Fruit fly (Drosophila melanogaster) Kc167 (cell line): ENCODE results near the gene CG6972.

Experiments used
- Myc ChIP-seq: fragments of >200 bp; optimal IDR thresholded peaks from 2 replicates; lab custom pipeline; 2017; ENCODE audit warnings: missing external identifiers
- Sin3A ChIP-seq: fragments of >200 bp; optimal IDR thresholded peaks from 2 replicates; lab custom pipeline; 2018; ENCODE audit warnings: missing external identifiers
- h ChIP-seq: fragments of >200 bp; optimal IDR thresholded peaks from 3 replicates; lab custom pipeline; 2018; ENCODE audit warnings: missing external identifiers
- insv ChIP-seq: fragments of >200 bp; optimal IDR thresholded peaks from 3 replicates; lab custom pipeline; 2018; ENCODE audit warnings: missing external identifiers
- psq ChIP-seq: fragments of >200 bp; optimal IDR thresholded peaks from 2 replicates; lab custom pipeline; 2017; ENCODE audit warnings: missing external identifiers
- ttk ChIP-seq: sonication (Bioruptor generic); optimal IDR thresholded peaks from 2 replicates; lab custom pipeline; 2017; ENCODE audit warnings: missing external identifiers

Gene CG6972

dm6 chr3R:22701793-22702192 lies at the start of gene CG6972, which contains the start of gene CCAP:
Gene CG6972 (plus strand): TSS chr3R:22702007.
Gene CCAP (minus strand): TSS chr3R:22702084.
- no peak for TF ChIP-seq Sin3A (lab: Kevin White, UChicago)
- no peak for TF ChIP-seq psq (lab: Kevin White, UChicago)
- no peak for TF ChIP-seq ttk (lab: Kevin White, UChicago)
- TF ChIP-seq h (lab: Kevin White, UChicago) = no peak
- no peak for TF ChIP-seq insv (lab: Kevin White, UChicago)
- TF ChIP-seq Myc (lab: Kevin White, UChicago) = no peak

DNA sequence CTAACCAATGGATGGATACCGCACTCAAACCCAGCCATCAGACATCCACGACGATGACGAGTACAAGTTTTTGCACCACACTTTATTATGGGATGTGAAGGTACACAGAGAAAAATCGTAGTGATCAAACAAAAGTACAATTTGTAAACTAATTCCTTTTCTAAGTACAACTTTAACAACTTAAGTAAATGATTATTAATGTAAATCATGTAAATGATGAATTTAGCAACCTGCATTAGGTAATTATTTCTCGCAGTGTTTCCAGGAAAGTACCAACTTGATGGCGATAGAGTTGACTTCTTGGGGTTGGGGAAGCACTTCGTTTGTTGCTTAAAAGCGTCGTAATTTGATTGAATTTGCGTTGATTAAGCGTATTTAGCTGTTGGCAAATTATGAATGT lies 38.7 kb upstream of the CG6972 start:
- no peak for TF ChIP-seq h (lab: Kevin White, UChicago)
- no peak for TF ChIP-seq Sin3A (lab: Kevin White, UChicago)
- no peak for TF ChIP-seq insv (lab: Kevin White, UChicago)
- no peak for TF ChIP-seq ttk (lab: Kevin White, UChicago)
- no peak for TF ChIP-seq Myc (lab: Kevin White, UChicago)
- TF ChIP-seq psq (lab: Kevin White, UChicago) = no peak

- TF ChIP-seq psq (lab: Kevin White, UChicago) = no peak
- no peak for TF ChIP-seq insv (lab: Kevin White, UChicago)
- no peak for TF ChIP-seq ttk (lab: Kevin White, UChicago)
Measured at dm6 chr3R:22664274-22664673, 37.5 kb upstream of the CG6972 start.

DNA sequence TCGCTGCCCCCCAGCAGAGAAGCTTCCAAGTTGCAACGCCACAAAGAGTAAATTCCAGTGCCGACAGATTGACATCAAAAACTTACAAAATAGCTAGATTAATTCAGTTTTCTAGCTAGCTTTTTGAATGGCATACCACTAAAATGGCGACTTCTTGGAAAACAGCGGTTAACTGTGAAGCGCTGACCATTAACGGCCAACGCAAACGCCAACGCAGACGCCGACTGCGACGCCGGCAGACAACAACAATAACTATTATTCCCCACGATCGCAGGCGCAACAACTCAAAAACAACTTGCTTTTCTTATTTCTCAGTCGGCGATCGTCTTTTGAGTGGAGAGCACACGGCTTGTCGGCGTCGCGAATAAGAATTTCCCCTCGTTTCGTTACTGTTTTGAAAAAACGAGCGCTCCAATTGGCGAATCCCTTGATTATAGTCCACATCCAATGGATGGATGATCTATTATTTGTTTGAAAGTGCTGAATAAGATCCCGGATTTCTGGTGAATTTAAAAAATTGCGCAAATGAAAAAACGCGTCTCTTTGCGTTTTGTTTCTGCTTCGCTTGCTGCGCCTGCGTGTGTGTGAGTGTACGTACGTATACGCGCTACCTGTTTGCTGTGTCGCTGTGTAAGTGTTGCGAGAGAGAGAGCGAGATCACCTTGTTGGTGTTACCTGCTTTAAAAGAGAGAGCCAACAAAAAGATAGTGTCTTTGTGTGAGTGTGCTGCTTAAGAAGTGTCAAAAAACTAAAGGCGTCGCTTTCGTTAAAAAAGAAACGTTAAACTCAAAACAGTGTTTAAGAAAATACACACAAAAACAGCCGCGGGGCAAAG lies 35.1 kb upstream of the CG6972 start:
- TF ChIP-seq insv (lab: Kevin White, UChicago) (no peak), Myc (lab: Kevin White, UChicago) (no peak), psq (lab: Kevin White, UChicago) (no peak), Sin3A (lab: Kevin White, UChicago) (no peak), h (lab: Kevin White, UChicago) (no peak), ttk (lab: Kevin White, UChicago) (no peak)

dm6 chr3R:22667284-22667958 lies 34.4 kb upstream of the CG6972 start:
- no peak for TF ChIP-seq psq (lab: Kevin White, UChicago)
- TF ChIP-seq Sin3A (lab: Kevin White, UChicago) = no peak
- no peak for TF ChIP-seq insv (lab: Kevin White, UChicago)
- TF ChIP-seq h (lab: Kevin White, UChicago) = no peak
- no peak for TF ChIP-seq ttk (lab: Kevin White, UChicago)
- no peak for TF ChIP-seq Myc (lab: Kevin White, UChicago)

dm6 chr3R:22667959-22668316 lies 33.9 kb upstream of the CG6972 start:
- TF ChIP-seq ttk (lab: Kevin White, UChicago) = no peak
- TF ChIP-seq h (lab: Kevin White, UChicago) = no peak
- TF ChIP-seq Myc (lab: Kevin White, UChicago) = no peak
- no peak for TF ChIP-seq insv (lab: Kevin White, UChicago)
- no peak for TF ChIP-seq psq (lab: Kevin White, UChicago)
- TF ChIP-seq Sin3A (lab: Kevin White, UChicago) = no peak

DNA sequence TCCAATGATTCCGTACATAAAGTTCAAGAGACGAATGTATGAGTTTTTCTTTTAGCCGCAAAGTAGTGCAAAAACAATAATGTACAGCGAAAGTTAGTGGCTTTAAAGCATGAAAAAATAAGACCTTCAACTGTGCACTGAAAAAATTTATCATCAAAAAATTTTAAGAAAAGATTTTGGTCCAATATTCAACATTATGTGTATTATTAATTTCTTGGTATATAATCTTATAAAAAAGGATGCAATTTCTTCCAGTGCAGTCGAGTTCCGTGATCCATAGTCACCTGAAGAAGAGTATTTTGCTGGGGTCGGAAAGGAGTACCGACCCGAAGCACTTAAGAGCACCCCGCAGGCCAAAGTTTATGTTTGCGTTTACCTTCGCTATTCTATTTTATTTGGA lies 33.2 kb upstream of the CG6972 start:
- TF ChIP-seq insv (lab: Kevin White, UChicago) (no peak), psq (lab: Kevin White, UChicago) (no peak), ttk (lab: Kevin White, UChicago) (no peak), Sin3A (lab: Kevin White, UChicago) (no peak), h (lab: Kevin White, UChicago) (no peak), Myc (lab: Kevin White, UChicago) (no peak)

- TF ChIP-seq ttk (lab: Kevin White, UChicago) = no peak
- no peak for TF ChIP-seq insv (lab: Kevin White, UChicago)
- TF ChIP-seq psq (lab: Kevin White, UChicago) = no peak
- TF ChIP-seq h (lab: Kevin White, UChicago) = no peak
- no peak for TF ChIP-seq Sin3A (lab: Kevin White, UChicago)
- TF ChIP-seq Myc (lab: Kevin White, UChicago) = no peak
Measured at dm6 chr3R:22669121-22669520, 32.7 kb upstream of the CG6972 start.

- TF ChIP-seq Myc (lab: Kevin White, UChicago) (no peak), Sin3A (lab: Kevin White, UChicago) (no peak), ttk (lab: Kevin White, UChicago) (no peak), h (lab: Kevin White, UChicago) (no peak), psq (lab: Kevin White, UChicago) (no peak), insv (lab: Kevin White, UChicago) (no peak)
Measured at dm6 chr3R:22669789-22670426, 31.9 kb upstream of the CG6972 start.

dm6 chr3R:22672695-22673346 lies 29.0 kb upstream of the CG6972 start:
- TF ChIP-seq Sin3A (lab: Kevin White, UChicago) (no peak), Myc (lab: Kevin White, UChicago) (no peak), h (lab: Kevin White, UChicago) (no peak), insv (lab: Kevin White, UChicago) (no peak), ttk (lab: Kevin White, UChicago) (no peak), psq (lab: Kevin White, UChicago) (no peak)
